Worm (Caenorhabditis elegans): ENCODE data around the gene ent-2.

Gene ent-2

DNA sequence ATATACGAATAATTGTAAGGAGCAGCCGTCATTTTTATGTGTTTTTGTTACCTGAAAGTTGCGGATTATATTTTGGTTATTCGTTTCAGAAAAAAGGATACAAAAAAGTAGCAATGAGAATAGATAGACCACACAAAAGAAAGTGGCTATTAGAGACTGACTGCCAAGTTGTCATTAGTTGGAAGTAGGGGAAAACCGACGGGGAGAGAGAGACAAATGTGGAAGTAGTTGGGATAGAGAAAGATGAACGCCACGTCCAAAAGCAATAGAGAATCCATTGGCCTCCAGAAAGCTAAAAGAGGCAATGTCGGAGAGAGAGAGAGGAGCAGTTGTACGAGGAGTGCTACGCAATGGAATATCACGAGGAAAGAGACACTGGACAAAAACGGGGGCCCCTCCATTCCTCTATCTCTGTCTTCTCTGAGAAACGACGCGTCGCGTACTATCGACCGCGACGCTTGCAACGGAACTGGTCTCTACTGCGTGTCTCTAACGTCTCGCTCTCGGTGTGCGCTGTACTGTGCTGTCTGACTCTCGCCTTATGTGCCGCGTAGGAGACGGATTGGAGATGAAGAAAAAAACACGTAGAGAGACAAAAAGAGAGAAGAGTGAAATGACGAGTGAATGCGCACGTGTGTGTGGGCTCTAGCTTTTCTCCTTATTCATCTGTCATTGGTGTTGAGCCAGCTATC lies 5.9 kb downstream of the ent-2 start, which contains the start of gene rab-14:
TSS of gene rab-14 (minus strand) at position 51 of the 692 bp plus-strand sequence.
- TF ChIP-seq unc-42 (tag; optimal IDR thresholded peaks at IDR 0.05) (peak; percentile 25), K09A11.1 (tag; optimal IDR thresholded peaks at IDR 0.05; ENCODE audit: insufficient read depth) (peak; percentile 59), nfya-1 (tag; optimal IDR thresholded peaks at IDR 0.05) (peak; percentile 66), fkh-10 (GFP tag; optimal IDR thresholded peaks at IDR 0.05) (no peak), unc-55 (GFP tag; optimal IDR thresholded peaks at IDR 0.05) (peak; percentile 14), hlh-30 (tag; optimal IDR thresholded peaks at IDR 0.05; ENCODE audit: insufficient read depth) (peak; percentile 88), mec-3 (tag; optimal IDR thresholded peaks at IDR 0.05; ENCODE audit: borderline replicate concordance) (no peak), lin-11 (tag; optimal IDR thresholded peaks at IDR 0.05) (no peak), tbx-2 (tag; optimal IDR thresholded peaks at IDR 0.05) (peak; percentile 53), ztf-16 (tag; optimal IDR thresholded peaks at IDR 0.05) (no peak), ceh-24 (tag; optimal IDR thresholded peaks at IDR 0.05) (no peak), che-1 (tag; optimal IDR thresholded peaks at IDR 0.05) (no peak), lim-6 (tag; optimal IDR thresholded peaks at IDR 0.05) (no peak), dmd-4 (tag; optimal IDR thresholded peaks at IDR 0.05; ENCODE audit: borderline replicate concordance) (no peak), unc-86 (tag; optimal IDR thresholded peaks at IDR 0.05) (no peak), ceh-22 (tag; optimal IDR thresholded peaks at IDR 0.05) (no peak), eyg-1 (tag; optimal IDR thresholded peaks at IDR 0.05) (no peak), ceh-31 (tag; optimal IDR thresholded peaks at IDR 0.05) (peak; percentile 80), ceh-19 (GFP tag; optimal IDR thresholded peaks at IDR 0.05) (no peak), sox-2 (GFP tag; IDR thresholded peaks at IDR 0.05) (no peak), T23F11.4 (GFP tag; optimal IDR thresholded peaks at IDR 0.05) (no peak), ahr-1 (tag; optimal IDR thresholded peaks at IDR 0.05) (no peak), hlh-15 (tag; optimal IDR thresholded peaks at IDR 0.05) (peak; percentile 1), fax-1 (tag; optimal IDR thresholded peaks at IDR 0.05) (no peak), ama-1 (optimal IDR thresholded peaks at IDR 0.05) (no peak), ets-4 (tag; optimal IDR thresholded peaks at IDR 0.05) (no peak), sox-4 (tag; optimal IDR thresholded peaks at IDR 0.05) (no peak), hlh-13 (GFP tag; optimal IDR thresholded peaks at IDR 0.05) (no peak), C38D4.7 (GFP tag; optimal IDR thresholded peaks at IDR 0.05) (no peak), pros-1 (tag; optimal IDR thresholded peaks at IDR 0.05) (peak; percentile 13), pqm-1 (tag; optimal IDR thresholded peaks at IDR 0.05) (no peak), tbx-7 (tag; optimal IDR thresholded peaks at IDR 0.05) (no peak), pax-1 (tag; optimal IDR thresholded peaks at IDR 0.05) (no peak), hlh-8 (tag; optimal IDR thresholded peaks at IDR 0.05) (no peak), ttx-3 (tag; optimal IDR thresholded peaks at IDR 0.05) (no peak), ceh-9 (tag; optimal IDR thresholded peaks at IDR 0.05) (no peak), pha-4 (tag; optimal IDR thresholded peaks at IDR 0.05) (no peak), ceh-30 (tag; optimal IDR thresholded peaks at IDR 0.05) (no peak), madf-2 (tag; optimal IDR thresholded peaks at IDR 0.05) (no peak), ceh-6 (GFP tag; optimal IDR thresholded peaks at IDR 0.05) (peak; percentile 23), nhr-232 (tag; optimal IDR thresholded peaks at IDR 0.05) (no peak), C08G9.2 (tag; optimal IDR thresholded peaks at IDR 0.05) (no peak), ceh-34 (tag; optimal IDR thresholded peaks at IDR 0.05) (peak; percentile 60), ceh-18 (tag; optimal IDR thresholded peaks at IDR 0.05) (no peak), npax-4 (tag; optimal IDR thresholded peaks at IDR 0.05) (no peak), ceh-2 (tag; optimal IDR thresholded peaks at IDR 0.05) (no peak), syd-9 (tag; optimal IDR thresholded peaks at IDR 0.05) (no peak), F13H6.1 (tag; optimal IDR thresholded peaks at IDR 0.05) (no peak), Y22D7AL.16 (tag; optimal IDR thresholded peaks at IDR 0.05) (no peak), elt-2 (tag; optimal IDR thresholded peaks at IDR 0.05) (peak; percentile 16), rnt-1 (tag; optimal IDR thresholded peaks at IDR 0.05) (no peak), elt-4 (tag; optimal IDR thresholded peaks at IDR 0.05) (no peak)

Data from whole organism, late embryonic.